Fruit fly (Drosophila melanogaster) whole organism, embryonic: ENCODE results near the gene CG42397.

Source experiments
- eve ChIP-seq, 2 experiments: fragments of >200 bp; optimal IDR thresholded peaks; 2 replicates each; lab custom pipeline; 2017; ENCODE audit warnings: missing biosample characterization in 2 of 2, missing genetic modification characterization in 2 of 2
- trem ChIP-seq: fragments of 200-800 bp; optimal IDR thresholded peaks from 3 replicates; lab custom pipeline; 2019; ENCODE audit warnings: missing biosample characterization, mild to moderate bottlenecking, missing genetic modification characterization, moderate library complexity

- TF ChIP-seq trem (tag; lab: Kevin White, UChicago) (peak; percentile 8), eve (GFP tag; optimal IDR thresholded peaks at IDR 0.05; lab: Kevin White, UChicago) (no peak)
Measured at dm6 chr3L:11938716-11939115, 34.9 kb downstream of the CG42397 start, which contains the start of gene CG44837.
